Fruit fly (Drosophila melanogaster) whole organism, embryonic: Measurements from ENCODE around the gene tst.

ENCODE experiments used
- CG10654 ChIP-seq: fragments of 200-800 bp; sonication (Bioruptor generic); optimal IDR thresholded peaks from 2 replicates; lab custom pipeline; 2016; ENCODE audit warnings: missing biosample characterization, missing genetic modification characterization
- CG11560 ChIP-seq: fragments of 200-800 bp; sonication (Bioruptor generic); IDR thresholded peaks from 3 replicates; pipeline ENCODE4 v1.3.6; 2022; ENCODE audit warnings: missing biosample characterization, missing genetic modification characterization
- CG11723 ChIP-seq: fragments of 200-800 bp; sonication (Bioruptor generic); optimal IDR thresholded peaks from 2 replicates; lab custom pipeline; 2017; ENCODE audit warnings: missing biosample characterization, mild to moderate bottlenecking, missing genetic modification characterization
- CG12219 ChIP-seq: fragments of 200-800 bp; sonication (Bioruptor generic); optimal IDR thresholded peaks from 3 replicates; lab custom pipeline; 2018; ENCODE audit warnings: missing biosample characterization, mild to moderate bottlenecking, missing genetic modification characterization
- CG12236 ChIP-seq: fragments of 200-800 bp; sonication (Bioruptor generic); optimal IDR thresholded peaks from 2 replicates; lab custom pipeline; 2016; ENCODE audit warnings: missing biosample characterization, missing genetic modification characterization
- CG13296 ChIP-seq: fragments of 200-800 bp; sonication (Bioruptor generic); optimal IDR thresholded peaks from 3 replicates; lab custom pipeline; 2018; ENCODE audit warnings: missing biosample characterization, mild to moderate bottlenecking, missing genetic modification characterization
- CG14965 ChIP-seq: fragments of 200-800 bp; sonication (Bioruptor generic); optimal IDR thresholded peaks from 2 replicates; lab custom pipeline; 2016; ENCODE audit warnings: missing biosample characterization, missing genetic modification characterization, borderline replicate concordance
- CG15269 ChIP-seq: fragments of 200-800 bp; sonication (Bioruptor generic); optimal IDR thresholded peaks from 2 replicates; lab custom pipeline; 2018; ENCODE audit warnings: missing biosample characterization, mild to moderate bottlenecking, missing genetic modification characterization, moderate library complexity
- CG1529 ChIP-seq: fragments of 200-800 bp; sonication (Bioruptor generic); optimal IDR thresholded peaks from 3 replicates; lab custom pipeline; 2018; ENCODE audit warnings: missing biosample characterization, missing genetic modification characterization
- CG17361 ChIP-seq: fragments of 200-800 bp; sonication (Bioruptor generic); IDR thresholded peaks from 3 replicates; pipeline ENCODE4 v1.3.6; 2022; ENCODE audit warnings: missing biosample characterization, missing genetic modification characterization
- CG17612 ChIP-seq: fragments of 200-800 bp; sonication (Bioruptor generic); IDR thresholded peaks from 2 replicates; pipeline ENCODE4 v1.3.6; 2022; ENCODE audit warnings: missing biosample characterization, missing genetic modification characterization
- CG17802 ChIP-seq: fragments of 200-800 bp; sonication (Bioruptor generic); optimal IDR thresholded peaks from 2 replicates; lab custom pipeline; 2018; ENCODE audit warnings: missing biosample characterization, mild to moderate bottlenecking, missing genetic modification characterization, moderate library complexity
- CG18011 ChIP-seq: fragments of 200-800 bp; sonication (Bioruptor generic); optimal IDR thresholded peaks from 2 replicates; lab custom pipeline; 2017; ENCODE audit warnings: missing biosample characterization, missing genetic modification characterization, mild to moderate bottlenecking, moderate library complexity, missing genotype
- CG18476 ChIP-seq: fragments of 200-800 bp; sonication (Bioruptor generic); optimal IDR thresholded peaks from 2 replicates; lab custom pipeline; 2016; ENCODE audit warnings: missing biosample characterization, mild to moderate bottlenecking, missing genetic modification characterization
- CG31388 ChIP-seq: fragments of 200-800 bp; sonication (Bioruptor generic); optimal IDR thresholded peaks from 2 replicates; lab custom pipeline; 2016; ENCODE audit warnings: missing biosample characterization, missing genetic modification characterization
- CG3838 ChIP-seq: fragments of 200-800 bp; sonication (Bioruptor generic); optimal IDR thresholded peaks from 3 replicates; lab custom pipeline; 2016; ENCODE audit warnings: missing biosample characterization, missing genetic modification characterization
- CG4360 ChIP-seq: fragments of 200-800 bp; sonication (Bioruptor generic); IDR thresholded peaks from 2 replicates; pipeline ENCODE4 v1.3.6; 2022; ENCODE audit warnings: missing biosample characterization, missing genetic modification characterization
- CG6654 ChIP-seq: fragments of 200-800 bp; sonication (Bioruptor generic); optimal IDR thresholded peaks from 2 replicates; lab custom pipeline; 2017; ENCODE audit warnings: missing biosample characterization, mild to moderate bottlenecking, missing genetic modification characterization
- CG9797 ChIP-seq: fragments of 200-800 bp; sonication (Bioruptor generic); optimal IDR thresholded peaks from 3 replicates; lab custom pipeline; 2018; ENCODE audit warnings: missing biosample characterization, mild to moderate bottlenecking, missing genetic modification characterization
- Deaf1 ChIP-seq: fragments of 200-800 bp; optimal IDR thresholded peaks from 3 replicates; lab custom pipeline; 2019; ENCODE audit warnings: missing biosample characterization, mild to moderate bottlenecking, missing genetic modification characterization, moderate library complexity
- Doc3 ChIP-seq: fragments of 200-800 bp; sonication (Bioruptor generic); IDR thresholded peaks from 3 replicates; pipeline ENCODE4 v1.3.6; 2022; ENCODE audit warnings: missing biosample characterization, missing genetic modification characterization; ENCODE audit not compliant: partially characterized antibody
- Fer2 ChIP-seq: fragments of 200-800 bp; sonication (Bioruptor generic); optimal IDR thresholded peaks from 2 replicates; lab custom pipeline; 2018; ENCODE audit warnings: missing biosample characterization, mild to moderate bottlenecking, missing genetic modification characterization, moderate library complexity
- Hmx ChIP-seq: fragments of 200-800 bp; sonication (Bioruptor generic); optimal IDR thresholded peaks from 2 replicates; lab custom pipeline; 2016; ENCODE audit warnings: missing biosample characterization, missing genetic modification characterization
- Mad ChIP-seq: fragments of 200-800 bp; sonication (Bioruptor generic); optimal IDR thresholded peaks from 2 replicates; lab custom pipeline; 2016; ENCODE audit warnings: missing biosample characterization, missing genetic modification characterization
- Mes4 ChIP-seq: fragments of 200-800 bp; sonication (Bioruptor generic); optimal IDR thresholded peaks from 2 replicates; lab custom pipeline; 2016; ENCODE audit warnings: missing biosample characterization, missing genetic modification characterization
- NFAT ChIP-seq: fragments of 200-800 bp; sonication (Bioruptor generic); IDR thresholded peaks from 2 replicates; pipeline ENCODE4 v1.3.6; 2022; ENCODE audit warnings: missing biosample characterization, missing genetic modification characterization
- Oaz ChIP-seq: fragments of 200-800 bp; sonication (Bioruptor generic); IDR thresholded peaks from 2 replicates; pipeline ENCODE4 v1.3.6; 2022; ENCODE audit warnings: missing biosample characterization, missing genetic modification characterization
- Oli ChIP-seq: fragments of 200-800 bp; sonication (Bioruptor generic); optimal IDR thresholded peaks from 2 replicates; lab custom pipeline; 2018; ENCODE audit warnings: missing biosample characterization, mild to moderate bottlenecking, missing genetic modification characterization, moderate library complexity
- Rfx ChIP-seq: fragments of 200-800 bp; sonication (Bioruptor generic); IDR thresholded peaks from 2 replicates; pipeline ENCODE4 v1.3.6; 2022; ENCODE audit warnings: missing biosample characterization, missing genetic modification characterization
- al ChIP-seq: fragments of 200-800 bp; sonication (Bioruptor generic); IDR thresholded peaks from 2 replicates; pipeline ENCODE4 v1.3.6; 2022; ENCODE audit warnings: missing biosample characterization, missing genetic modification characterization
- ato ChIP-seq: fragments of 200-800 bp; sonication (Bioruptor generic); IDR thresholded peaks from 2 replicates; pipeline ENCODE4 v1.3.6; 2022; ENCODE audit warnings: missing biosample characterization, missing genetic modification characterization; ENCODE audit not compliant: partially characterized antibody
- br ChIP-seq: fragments of >200 bp; optimal IDR thresholded peaks from 2 replicates; lab custom pipeline; 2017
- dpn ChIP-seq, 2 experiments: fragments of 200-800 bp; sonication (Bioruptor generic); optimal IDR thresholded peaks; 3 replicates each; lab custom pipeline; 2016; ENCODE audit warnings: missing biosample characterization in 2 of 2, missing genetic modification characterization in 2 of 2
- eyg ChIP-seq: fragments of 200-800 bp; sonication (Bioruptor generic); optimal IDR thresholded peaks from 3 replicates; lab custom pipeline; 2016; ENCODE audit warnings: missing biosample characterization, missing genetic modification characterization
- hkb ChIP-seq, 2 experiments: fragments of 200-800 bp in 1 of 2; fragments of >200 bp in 1 of 2; sonication (Bioruptor generic) in 1 of 2; IDR thresholded peaks in 1 of 2; optimal IDR thresholded peaks in 1 of 2; 2 replicates each; pipeline versions ENCODE4 v1.3.6 to Lab custom; 2017 to 2022; ENCODE audit warnings: missing biosample characterization in 1 of 2, missing genetic modification characterization in 1 of 2
- kah ChIP-seq: fragments of 200-800 bp; sonication (Bioruptor generic); optimal IDR thresholded peaks from 2 replicates; lab custom pipeline; 2018; ENCODE audit warnings: missing biosample characterization, mild to moderate bottlenecking, missing genetic modification characterization
- lbe ChIP-seq: fragments of 200-800 bp; sonication (Bioruptor generic); optimal IDR thresholded peaks from 2 replicates; lab custom pipeline; 2016; ENCODE audit warnings: missing biosample characterization, mild to moderate bottlenecking, missing genetic modification characterization
- nerfin-2 ChIP-seq: fragments of 200-800 bp; sonication (Bioruptor generic); IDR thresholded peaks from 2 replicates; pipeline ENCODE4 v1.3.6; 2022; ENCODE audit warnings: missing biosample characterization, missing genetic modification characterization; ENCODE audit not compliant: partially characterized antibody
- nmo ChIP-seq: fragments of 200-800 bp; sonication (Bioruptor generic); optimal IDR thresholded peaks from 2 replicates; lab custom pipeline; 2018; ENCODE audit warnings: missing biosample characterization, mild to moderate bottlenecking, missing genetic modification characterization, moderate library complexity
- pan ChIP-seq, 4 experiments: fragments of >200 bp in 3 of 4; fragments of 200-800 bp in 1 of 4; sonication (Bioruptor generic) in 1 of 4; optimal IDR thresholded peaks in 3 of 4; IDR thresholded peaks in 1 of 4; 2 replicates each; pipeline versions ENCODE4 v1.3.6 to Lab custom; 2017 to 2022; ENCODE audit warnings: missing biosample characterization in 2 of 4, missing genetic modification characterization in 2 of 4, mixed read lengths in 1 of 4
- phol ChIP-seq: fragments of 200-800 bp; sonication (Bioruptor generic); optimal IDR thresholded peaks from 3 replicates; lab custom pipeline; 2018; ENCODE audit warnings: missing biosample characterization, mild to moderate bottlenecking, missing genetic modification characterization, moderate library complexity
- rib ChIP-seq: fragments of 200-800 bp; sonication (Bioruptor generic); IDR thresholded peaks from 2 replicates; pipeline ENCODE4 v1.3.6; 2022; ENCODE audit warnings: missing biosample characterization, missing genetic modification characterization
- sima ChIP-seq: fragments of 200-800 bp; sonication (Bioruptor generic); optimal IDR thresholded peaks from 2 replicates; lab custom pipeline; 2016; ENCODE audit warnings: missing biosample characterization, missing genetic modification characterization
- sna ChIP-seq: fragments of 200-800 bp; sonication (Bioruptor generic); IDR thresholded peaks from 2 replicates; pipeline ENCODE4 v1.3.6; 2022; ENCODE audit warnings: missing biosample characterization, missing genetic modification characterization; ENCODE audit not compliant: partially characterized antibody
- sr ChIP-seq: fragments of 200-800 bp; sonication (Bioruptor generic); IDR thresholded peaks from 3 replicates; pipeline ENCODE4 v1.3.6; 2022; ENCODE audit warnings: missing biosample characterization, missing genetic modification characterization
- sug ChIP-seq: fragments of 200-800 bp; optimal IDR thresholded peaks from 2 replicates; lab custom pipeline; 2019; ENCODE audit warnings: missing biosample characterization, mild to moderate bottlenecking, missing genetic modification characterization, moderate library complexity
- tio ChIP-seq: fragments of 200-800 bp; sonication (Bioruptor generic); optimal IDR thresholded peaks from 2 replicates; lab custom pipeline; 2017; ENCODE audit warnings: missing biosample characterization, missing genetic modification characterization, inconsistent platforms
- yki ChIP-seq: fragments of >200 bp; optimal IDR thresholded peaks from 3 replicates; lab custom pipeline; 2018
- z ChIP-seq: fragments of 200-800 bp; sonication (Bioruptor generic); IDR thresholded peaks from 3 replicates; pipeline ENCODE4 v1.3.6; 2022; ENCODE audit warnings: missing biosample characterization, missing genetic modification characterization
- zen ChIP-seq: fragments of 200-800 bp; sonication (Bioruptor generic); optimal IDR thresholded peaks from 3 replicates; lab custom pipeline; 2018; ENCODE audit warnings: missing biosample characterization, mild to moderate bottlenecking, missing genetic modification characterization, moderate library complexity

Gene tst

DNA sequence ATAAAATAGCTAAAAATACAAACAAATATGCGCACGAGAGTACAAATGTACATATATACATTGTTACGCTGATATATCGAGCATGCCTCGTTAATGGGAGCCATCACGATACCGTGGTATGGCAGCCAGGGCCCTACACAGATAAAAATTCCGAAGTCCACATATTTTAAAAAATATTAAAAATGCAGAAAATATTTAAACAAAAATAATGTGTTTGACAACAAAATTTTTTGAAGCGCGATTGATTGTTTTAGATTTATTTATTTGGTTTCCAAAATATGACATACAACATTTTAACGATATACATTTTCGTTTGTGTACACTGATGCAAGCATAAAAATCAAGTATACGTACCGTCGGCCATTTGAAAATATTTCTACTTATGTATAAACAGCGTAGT is 45.9 kb downstream of the tst start (continued):
- TF ChIP-seq sug (tag; lab: Kevin White, UChicago) (peak; percentile 13), CG11723 (GFP tag; lab: Kevin White, UChicago) (peak; percentile 36), lbe (peak; percentile 52), Deaf1 (peak; percentile 63), yki (lab: Kevin White, UChicago) (no peak), eyg (GFP tag; lab: Kevin White, UChicago) (peak; percentile 54), CG15269 (tag; lab: Kevin White, UChicago) (peak; percentile 84), sima (GFP tag; lab: Kevin White, UChicago) (peak; percentile 22), CG12219 (peak; percentile 57), br (lab: Kevin White, UChicago) (no peak), CG14965 (GFP tag; lab: Kevin White, UChicago) (no peak), CG18476 (GFP tag; lab: Kevin White, UChicago) (peak; percentile 65), tio (GFP tag; lab: Kevin White, UChicago) (peak; percentile 61), al (GFP tag; lab: Robert Waterston, UW) (peak; percentile 87), nerfin-2 (GFP tag; lab: Robert Waterston, UW) (no peak), Mad (GFP tag; lab: Kevin White, UChicago) (peak; percentile 49), dpn (GFP tag; optimal IDR thresholded peaks at IDR 0.05; lab: Kevin White, UChicago) (peak; percentile 65 to 73), kah (GFP tag; lab: Kevin White, UChicago) (no peak), pan (optimal IDR thresholded peaks at IDR 0.05; lab: Kevin White, UChicago) (no peak), pan (GFP tag; optimal IDR thresholded peaks at IDR 0.05 in 1 of 2, IDR thresholded peaks at IDR 0.05 in 1 of 2) (peak in 1 of 2 experiments; percentile 88), CG3838 (GFP tag; lab: Kevin White, UChicago) (peak; percentile 30), hkb (optimal IDR thresholded peaks at IDR 0.05; lab: Kevin White, UChicago) (no peak), hkb (GFP tag; IDR thresholded peaks at IDR 0.05; lab: Robert Waterston, UW) (peak; percentile 89), sna (GFP tag; lab: Robert Waterston, UW) (no peak), CG6654 (GFP tag; lab: Kevin White, UChicago) (peak; percentile 19), Oaz (GFP tag; lab: Robert Waterston, UW) (peak; percentile 40; the same call in 1 of the 2 replicates), CG17802 (tag; lab: Kevin White, UChicago) (peak; percentile 5), CG18011 (GFP tag; lab: Kevin White, UChicago) (peak; percentile 72), CG31388 (no peak), CG1529 (GFP tag; lab: Kevin White, UChicago) (no peak), rib (GFP tag; lab: Robert Waterston, UW) (peak; percentile 85; the same call in 1 of the 2 replicates), CG9797 (no peak), CG17361 (GFP tag; lab: Robert Waterston, UW) (peak; percentile 75), Hmx (GFP tag; lab: Kevin White, UChicago) (peak; percentile 66), ato (no peak), nmo (peak; percentile 71), zen (peak; percentile 41), CG10654 (GFP tag; lab: Kevin White, UChicago) (peak; percentile 61), Rfx (GFP tag; lab: Robert Waterston, UW) (peak; percentile 91), Doc3 (GFP tag; lab: Robert Waterston, UW) (no peak), sr (GFP tag; lab: Robert Waterston, UW) (peak; percentile 19; the same call in 1 of the 3 replicates), Oli (tag; lab: Kevin White, UChicago) (peak; percentile 76), phol (peak; percentile 69), CG17612 (GFP tag; lab: Robert Waterston, UW) (peak; percentile 80), CG13296 (peak; percentile 75), Fer2 (peak; percentile 45), CG4360 (GFP tag; lab: Robert Waterston, UW) (peak; percentile 14; the same call in 1 of the 2 replicates), z (GFP tag; lab: Robert Waterston, UW) (no peak), NFAT (GFP tag; lab: Robert Waterston, UW) (peak; percentile 71), CG12236 (GFP tag; lab: Kevin White, UChicago) (no peak), CG11560 (tag; lab: Robert Waterston, UW) (peak; percentile 58; the same call in 2 of the 3 replicates), Mes4 (peak; percentile 16)
